Fruit fly (Drosophila melanogaster): Measurements from ENCODE around the gene RpL35A.

DNA sequence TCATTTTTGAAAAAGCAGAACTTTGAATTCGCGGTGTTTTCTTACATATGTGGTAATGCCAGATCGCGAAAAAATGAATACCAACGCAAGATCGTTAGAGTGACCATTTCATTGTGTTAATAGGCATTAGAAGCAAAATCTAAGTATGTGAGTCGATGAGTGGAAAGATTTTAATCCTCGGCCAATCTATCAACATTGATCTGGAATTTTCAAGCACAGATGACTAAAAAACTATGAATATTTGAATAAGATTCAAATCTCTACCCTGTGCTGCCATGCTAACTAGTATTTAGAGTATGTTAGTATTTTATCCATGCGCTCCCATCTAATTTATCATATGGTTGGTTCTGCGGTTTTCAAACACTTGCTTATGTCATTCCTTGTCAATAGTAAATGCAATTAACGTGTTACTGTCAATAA, 49.7 kb upstream of the RpL35A start:
- no peak for TF ChIP-seq h (optimal IDR thresholded peaks at IDR 0.05)
- no peak for TF ChIP-seq Myc (optimal IDR thresholded peaks at IDR 0.05)
- TF ChIP-seq insv (optimal IDR thresholded peaks at IDR 0.05) = no peak
- TF ChIP-seq psq (optimal IDR thresholded peaks at IDR 0.05) = no peak
